Fruit fly (Drosophila melanogaster) whole organism, embryonic: ENCODE data around the gene CG10663.
A peak's percentile ranks its signal among the peaks of the same experiment; 100 is the strongest.

Experiments used
- Aef1 ChIP-seq: fragments of 200-800 bp; sonication (Bioruptor generic); IDR thresholded peaks from 3 replicates; pipeline ENCODE4 v1.3.6; 2022; ENCODE audit warnings: missing biosample characterization, missing genetic modification characterization
- Asciz ChIP-seq: fragments of 200-800 bp; sonication (Bioruptor generic); optimal IDR thresholded peaks from 2 replicates; lab custom pipeline; 2017; ENCODE audit warnings: missing biosample characterization, mild to moderate bottlenecking, missing genetic modification characterization, missing genetic modification reagents
- CG1024 ChIP-seq: fragments of 200-800 bp; sonication (Bioruptor generic); IDR thresholded peaks from 2 replicates; pipeline ENCODE4 v1.3.6; 2022; ENCODE audit warnings: missing biosample characterization, missing genetic modification characterization
- CG10979 ChIP-seq: fragments of 200-800 bp; sonication (Bioruptor generic); optimal IDR thresholded peaks from 2 replicates; lab custom pipeline; 2018; ENCODE audit warnings: missing biosample characterization, mild to moderate bottlenecking, missing genetic modification characterization, moderate library complexity
- CG11696 ChIP-seq: fragments of 200-800 bp; sonication (Bioruptor generic); IDR thresholded peaks from 2 replicates; pipeline ENCODE4 v1.3.6; 2022; ENCODE audit warnings: missing biosample characterization, missing genetic modification characterization
- CG12071 ChIP-seq: fragments of 200-800 bp; sonication (Bioruptor generic); optimal IDR thresholded peaks from 3 replicates; lab custom pipeline; 2018; ENCODE audit warnings: missing biosample characterization, mild to moderate bottlenecking, missing genetic modification characterization
- CG12236 ChIP-seq: fragments of 200-800 bp; sonication (Bioruptor generic); optimal IDR thresholded peaks from 2 replicates; lab custom pipeline; 2016; ENCODE audit warnings: missing biosample characterization, missing genetic modification characterization
- CG13894 ChIP-seq: fragments of 200-800 bp; sonication (Bioruptor generic); optimal IDR thresholded peaks from 3 replicates; lab custom pipeline; 2018; ENCODE audit warnings: missing biosample characterization, mild to moderate bottlenecking, missing genetic modification characterization, moderate library complexity
- CG15073 ChIP-seq: fragments of 200-800 bp; sonication (Bioruptor generic); optimal IDR thresholded peaks from 2 replicates; lab custom pipeline; 2016; ENCODE audit warnings: missing biosample characterization, missing genetic modification characterization
- CG1529 ChIP-seq: fragments of 200-800 bp; sonication (Bioruptor generic); optimal IDR thresholded peaks from 3 replicates; lab custom pipeline; 2018; ENCODE audit warnings: missing biosample characterization, missing genetic modification characterization
- CG15514 ChIP-seq: fragments of 200-800 bp; sonication (Bioruptor generic); optimal IDR thresholded peaks from 3 replicates; lab custom pipeline; 2017; ENCODE audit warnings: missing biosample characterization, missing genetic modification characterization, mild to moderate bottlenecking, moderate library complexity, missing genetic modification reagents
- CG1647 ChIP-seq: fragments of 200-800 bp; sonication (Bioruptor generic); optimal IDR thresholded peaks from 3 replicates; lab custom pipeline; 2016; ENCODE audit warnings: missing biosample characterization, missing genetic modification characterization
- CG16779 ChIP-seq: fragments of 200-800 bp; sonication (Bioruptor generic); IDR thresholded peaks from 2 replicates; pipeline ENCODE4 v1.3.6; 2022; ENCODE audit warnings: missing biosample characterization, missing genetic modification characterization
- CG1832 ChIP-seq: fragments of 200-800 bp; sonication (Bioruptor generic); optimal IDR thresholded peaks from 2 replicates; lab custom pipeline; 2017; ENCODE audit warnings: missing biosample characterization, mild to moderate bottlenecking, missing genetic modification characterization, inconsistent platforms
- CG2116 ChIP-seq: fragments of 200-800 bp; sonication (Bioruptor generic); optimal IDR thresholded peaks from 3 replicates; lab custom pipeline; 2018; ENCODE audit warnings: missing biosample characterization, mild to moderate bottlenecking, missing genetic modification characterization
- CG30431 ChIP-seq: fragments of 200-800 bp; sonication (Bioruptor generic); optimal IDR thresholded peaks from 2 replicates; lab custom pipeline; 2017; ENCODE audit warnings: missing biosample characterization, missing genetic modification characterization
- CG32772 ChIP-seq: fragments of 200-800 bp; sonication (Bioruptor generic); IDR thresholded peaks from 2 replicates; pipeline ENCODE4 v1.3.6; 2022; ENCODE audit warnings: missing biosample characterization, missing genetic modification characterization
- CG4328 ChIP-seq: fragments of 200-800 bp; sonication (Bioruptor generic); optimal IDR thresholded peaks from 3 replicates; lab custom pipeline; 2017; ENCODE audit warnings: missing biosample characterization, missing genetic modification reagents, missing genetic modification characterization
- CG8089 ChIP-seq: fragments of 200-800 bp; sonication (Bioruptor generic); optimal IDR thresholded peaks from 3 replicates; lab custom pipeline; 2016; ENCODE audit warnings: missing biosample characterization, missing genetic modification characterization
- CG8388 ChIP-seq: fragments of 200-800 bp; sonication (Bioruptor generic); optimal IDR thresholded peaks from 2 replicates; lab custom pipeline; 2019; ENCODE audit warnings: missing biosample characterization, mild to moderate bottlenecking, missing genetic modification characterization, moderate library complexity
- CG9437 ChIP-seq: fragments of 200-800 bp; sonication (Bioruptor generic); optimal IDR thresholded peaks from 2 replicates; lab custom pipeline; 2018; ENCODE audit warnings: missing biosample characterization, mild to moderate bottlenecking, missing genetic modification characterization
- Camta ChIP-seq: fragments of 200-800 bp; sonication (Bioruptor generic); optimal IDR thresholded peaks from 2 replicates; lab custom pipeline; 2016; ENCODE audit warnings: missing biosample characterization, missing genetic modification characterization
- CrebB ChIP-seq: fragments of 200-800 bp; sonication (Bioruptor generic); optimal IDR thresholded peaks from 3 replicates; lab custom pipeline; 2018; ENCODE audit warnings: missing biosample characterization, mild to moderate bottlenecking, missing genetic modification characterization
- Doc2 ChIP-seq: fragments of 200-800 bp; sonication (Bioruptor generic); IDR thresholded peaks from 2 replicates; pipeline ENCODE4 v1.3.6; 2022; ENCODE audit warnings: missing biosample characterization, missing genetic modification characterization
- Dp ChIP-seq: fragments of 200-800 bp; sonication (Bioruptor generic); optimal IDR thresholded peaks from 2 replicates; lab custom pipeline; 2018; ENCODE audit warnings: missing biosample characterization, mild to moderate bottlenecking, missing genetic modification characterization, moderate library complexity
- Dref ChIP-seq: fragments of 200-800 bp; sonication (Bioruptor generic); IDR thresholded peaks from 2 replicates; pipeline ENCODE4 v1.3.6; 2022; ENCODE audit warnings: missing biosample characterization, missing genetic modification characterization
- HLH3B ChIP-seq: fragments of 200-800 bp; sonication (Bioruptor generic); IDR thresholded peaks from 2 replicates; pipeline ENCODE4 v1.3.6; 2022; ENCODE audit warnings: missing biosample characterization, missing genetic modification characterization
- Hand ChIP-seq: fragments of 200-800 bp; sonication (Bioruptor generic); optimal IDR thresholded peaks from 2 replicates; lab custom pipeline; 2017; ENCODE audit warnings: mild to moderate bottlenecking, missing biosample characterization, missing genetic modification reagents, missing genetic modification characterization
- MESR4 ChIP-seq: fragments of 200-800 bp; sonication (Bioruptor generic); optimal IDR thresholded peaks from 2 replicates; lab custom pipeline; 2018; ENCODE audit warnings: missing biosample characterization, mild to moderate bottlenecking, missing genetic modification characterization, moderate library complexity
- Max ChIP-seq: fragments of 200-800 bp; sonication (Bioruptor generic); optimal IDR thresholded peaks from 2 replicates; lab custom pipeline; 2016; ENCODE audit warnings: missing biosample characterization, mild to moderate bottlenecking, missing genetic modification characterization
- NC2β ChIP-seq: fragments of 200-800 bp; sonication (Bioruptor generic); optimal IDR thresholded peaks from 2 replicates; lab custom pipeline; 2016; ENCODE audit warnings: missing biosample characterization, missing genetic modification characterization
- TFAM ChIP-seq: fragments of 200-800 bp; sonication (Bioruptor generic); optimal IDR thresholded peaks from 2 replicates; lab custom pipeline; 2017; ENCODE audit warnings: missing biosample characterization, missing genetic modification characterization, inconsistent platforms
- Xrp1 ChIP-seq: fragments of 200-800 bp; sonication (Bioruptor generic); IDR thresholded peaks from 2 replicates; pipeline ENCODE4 v1.3.6; 2022; ENCODE audit warnings: missing biosample characterization, missing genetic modification characterization
- YL-1 ChIP-seq: fragments of 200-800 bp; sonication (Bioruptor generic); optimal IDR thresholded peaks from 3 replicates; lab custom pipeline; 2017; ENCODE audit warnings: missing biosample characterization, mild to moderate bottlenecking, missing genetic modification characterization
- cg ChIP-seq: fragments of 200-800 bp; sonication (Bioruptor generic); optimal IDR thresholded peaks from 3 replicates; lab custom pipeline; 2019; ENCODE audit warnings: missing biosample characterization, mild to moderate bottlenecking, missing genetic modification characterization, moderate library complexity
- chm ChIP-seq: fragments of 200-800 bp; sonication (Bioruptor generic); IDR thresholded peaks from 2 replicates; pipeline ENCODE4 v1.3.6; 2022; ENCODE audit warnings: missing biosample characterization, missing genetic modification characterization
- chn ChIP-seq: fragments of 200-800 bp; sonication (Bioruptor generic); optimal IDR thresholded peaks from 2 replicates; lab custom pipeline; 2016; ENCODE audit warnings: missing biosample characterization, missing genetic modification characterization
- dmrt11E ChIP-seq: fragments of 200-800 bp; sonication (Bioruptor generic); optimal IDR thresholded peaks from 3 replicates; lab custom pipeline; 2018; ENCODE audit warnings: missing biosample characterization, mild to moderate bottlenecking, missing genetic modification characterization, moderate library complexity
- eve ChIP-seq, 2 experiments: fragments of >200 bp; optimal IDR thresholded peaks; 2 replicates each; lab custom pipeline; 2017; ENCODE audit warnings: missing biosample characterization in 2 of 2, missing genetic modification characterization in 2 of 2
- kay ChIP-seq: fragments of 200-800 bp; sonication (Bioruptor generic); optimal IDR thresholded peaks from 2 replicates; lab custom pipeline; 2016; ENCODE audit warnings: missing biosample characterization, missing genetic modification characterization
- lmd ChIP-seq: fragments of 200-800 bp; sonication (Bioruptor generic); IDR thresholded peaks from 2 replicates; pipeline ENCODE4 v1.3.6; 2022; ENCODE audit warnings: missing biosample characterization, missing genetic modification characterization
- nom ChIP-seq: fragments of 200-800 bp; sonication (Bioruptor generic); optimal IDR thresholded peaks from 2 replicates; lab custom pipeline; 2017; ENCODE audit warnings: missing biosample characterization, missing genetic modification characterization, mild to moderate bottlenecking, moderate library complexity, missing genetic modification reagents
- oc ChIP-seq: fragments of 200-800 bp; sonication (Bioruptor generic); optimal IDR thresholded peaks from 2 replicates; lab custom pipeline; 2018; ENCODE audit warnings: missing biosample characterization, mild to moderate bottlenecking, missing genetic modification characterization, moderate library complexity
- repo ChIP-seq: fragments of 200-800 bp; sonication (Bioruptor generic); optimal IDR thresholded peaks from 2 replicates; lab custom pipeline; 2016; ENCODE audit warnings: missing biosample characterization, missing genetic modification characterization
- sima ChIP-seq: fragments of 200-800 bp; sonication (Bioruptor generic); optimal IDR thresholded peaks from 2 replicates; lab custom pipeline; 2016; ENCODE audit warnings: missing biosample characterization, missing genetic modification characterization
- sisA ChIP-seq: fragments of 200-800 bp; sonication (Bioruptor generic); IDR thresholded peaks from 2 replicates; pipeline ENCODE4 v1.3.6; 2022; ENCODE audit warnings: missing biosample characterization, missing genetic modification characterization
- sna ChIP-seq: fragments of 200-800 bp; sonication (Bioruptor generic); IDR thresholded peaks from 2 replicates; pipeline ENCODE4 v1.3.6; 2022; ENCODE audit warnings: missing biosample characterization, missing genetic modification characterization; ENCODE audit not compliant: partially characterized antibody
- ssp ChIP-seq: fragments of 200-800 bp; sonication (Bioruptor generic); IDR thresholded peaks from 2 replicates; pipeline ENCODE4 v1.3.6; 2022; ENCODE audit warnings: missing biosample characterization, missing genetic modification characterization
- vnd ChIP-seq: fragments of 200-800 bp; sonication (Bioruptor generic); IDR thresholded peaks from 3 replicates; pipeline ENCODE4 v1.3.6; 2022; ENCODE audit warnings: missing biosample characterization, missing genetic modification characterization; ENCODE audit not compliant: partially characterized antibody
- zen ChIP-seq: fragments of 200-800 bp; sonication (Bioruptor generic); optimal IDR thresholded peaks from 3 replicates; lab custom pipeline; 2018; ENCODE audit warnings: missing biosample characterization, mild to moderate bottlenecking, missing genetic modification characterization, moderate library complexity
- zen2 ChIP-seq: fragments of 200-800 bp; sonication (Bioruptor generic); IDR thresholded peaks from 3 replicates; pipeline ENCODE4 v1.3.6; 2022; ENCODE audit warnings: missing biosample characterization, missing genetic modification characterization; ENCODE audit not compliant: partially characterized antibody

The CG10663 gene

dm6 chr3L:12482917-12483316, 1.9 kb downstream of the CG10663 start (continued):
- TF ChIP-seq CG10979 (tag; lab: Kevin White, UChicago) (peak; percentile 80), lmd (GFP tag; lab: Robert Waterston, UW) (peak; percentile 70), sima (GFP tag; lab: Kevin White, UChicago) (no peak), vnd (GFP tag; lab: Robert Waterston, UW) (no peak), Xrp1 (GFP tag; lab: Robert Waterston, UW) (peak; percentile 80), CG12071 (peak; percentile 9), CG30431 (GFP tag; lab: Kevin White, UChicago) (peak; percentile 14), Dref (no peak), chn (GFP tag; lab: Kevin White, UChicago) (peak; percentile 63), zen2 (no peak), CG32772 (GFP tag; lab: Robert Waterston, UW) (peak; percentile 44; the same call in 1 of the 2 replicates), Asciz (GFP tag; lab: Kevin White, UChicago) (peak; percentile 84), CG11696 (GFP tag; lab: Robert Waterston, UW) (peak; percentile 52; the same call in 1 of the 2 replicates), CrebB (tag; lab: Kevin White, UChicago) (peak; percentile 4), CG16779 (GFP tag; lab: Robert Waterston, UW) (no peak; the same call in 1 of the 2 replicates), CG8388 (GFP tag; lab: Kevin White, UChicago) (peak; percentile 69), CG15073 (GFP tag; lab: Kevin White, UChicago) (no peak), CG1832 (GFP tag; lab: Kevin White, UChicago) (no peak), sisA (GFP tag; lab: Robert Waterston, UW) (peak; percentile 74), CG1024 (GFP tag; lab: Robert Waterston, UW) (no peak), dmrt11E (tag; lab: Kevin White, UChicago) (peak; percentile 54), zen (tag; lab: Kevin White, UChicago) (peak; percentile 13), TFAM (GFP tag; lab: Kevin White, UChicago) (no peak), NC2β (GFP tag; lab: Kevin White, UChicago) (peak; percentile 55), CG12236 (GFP tag; lab: Kevin White, UChicago) (peak; percentile 48), oc (tag; lab: Kevin White, UChicago) (peak; percentile 37), ssp (GFP tag; lab: Robert Waterston, UW) (peak; percentile 47), CG4328 (GFP tag; lab: Kevin White, UChicago) (no peak), CG13894 (tag; lab: Kevin White, UChicago) (no peak), eve (GFP tag; optimal IDR thresholded peaks at IDR 0.05; lab: Kevin White, UChicago) (peak in 1 of 2 experiments; percentile 93), nom (GFP tag; lab: Kevin White, UChicago) (no peak), chm (GFP tag; lab: Robert Waterston, UW) (no peak), Hand (GFP tag; lab: Kevin White, UChicago) (peak; percentile 5), repo (peak; percentile 17), Camta (peak; percentile 68), kay (no peak), YL-1 (GFP tag; lab: Kevin White, UChicago) (peak; percentile 7), CG8089 (GFP tag; lab: Kevin White, UChicago) (peak; percentile 32), CG15514 (GFP tag; lab: Kevin White, UChicago) (peak; percentile 43), CG2116 (peak; percentile 30), cg (GFP tag; lab: Kevin White, UChicago) (no peak), MESR4 (no peak), Dp (no peak), CG1647 (GFP tag; lab: Kevin White, UChicago) (peak; percentile 47), HLH3B (peak; percentile 50), Aef1 (peak; percentile 62), CG9437 (peak; percentile 78), CG1529 (GFP tag; lab: Kevin White, UChicago) (peak; percentile 71), Doc2 (GFP tag; lab: Robert Waterston, UW) (no peak), Max (GFP tag; lab: Kevin White, UChicago) (peak; percentile 75), sna (GFP tag; lab: Robert Waterston, UW) (no peak)
